Worm (Caenorhabditis elegans) whole organism, L4 larva: Measurements from ENCODE around the gene srsx-21.

Source experiments
- F37D6.2 ChIP-seq: sonication (generic microtip); optimal IDR thresholded peaks from 2 replicates; lab custom pipeline; 2016; ENCODE audit warnings: mild to moderate bottlenecking, missing genetic modification characterization, missing compliant biosample characterization
- F44E2.7 ChIP-seq: fragments of 200-800 bp; sonication (Bioruptor generic); IDR thresholded peaks from 2 replicates; pipeline ENCODE4 v2.1.2; 2022; ENCODE audit warnings: missing genetic modification characterization, missing compliant biosample characterization
- F49E8.2 ChIP-seq: sonication (generic microtip); optimal IDR thresholded peaks from 2 replicates; lab custom pipeline; 2016; ENCODE audit warnings: missing compliant biosample characterization, mild to moderate bottlenecking, missing genetic modification characterization, borderline replicate concordance
- R02D3.7 ChIP-seq: fragments of 150-350 bp; sonication (generic microtip); optimal IDR thresholded peaks from 3 replicates; lab custom pipeline; 2014; ENCODE audit warnings: missing biosample characterization, missing genetic modification characterization
- T26A8.4 ChIP-seq: fragments of 200-800 bp; sonication (Bioruptor generic); IDR thresholded peaks from 2 replicates; pipeline ENCODE4 v1.3.6; 2022; ENCODE audit warnings: missing genetic modification characterization, missing compliant biosample characterization
- Y105C5A.15 ChIP-seq: fragments of 200-800 bp; sonication (Bioruptor generic); IDR thresholded peaks from 2 replicates; pipeline ENCODE4 v1.3.6; 2022; ENCODE audit warnings: missing genetic modification characterization, missing compliant biosample characterization
- Y48G9A.11 ChIP-seq: fragments of 200-800 bp; sonication (Bioruptor generic); IDR thresholded peaks from 2 replicates; pipeline ENCODE4 v1.3.6; 2022; ENCODE audit warnings: missing genetic modification reagents, missing genetic modification characterization, missing compliant biosample characterization
- Y75B8A.6 ChIP-seq: fragments of 200-800 bp; sonication (Bioruptor generic); IDR thresholded peaks from 2 replicates; pipeline ENCODE4 v1.3.6; 2022; ENCODE audit warnings: missing genetic modification reagents, missing genetic modification characterization, missing compliant biosample characterization
- ZK546.5 ChIP-seq, 2 experiments: sonication (generic microtip); optimal IDR thresholded peaks; 2 replicates each; lab custom pipeline; 2017; ENCODE audit warnings: missing biosample characterization in 2 of 2, missing genetic modification characterization in 2 of 2
- aha-1 ChIP-seq: fragments of 150-350 bp; peaks from one replicate; lab custom pipeline; 2014; ENCODE audit warnings: missing biosample characterization, missing genetic modification characterization
- arid-1 ChIP-seq: fragments of 200-800 bp; sonication (Bioruptor generic); conservative IDR thresholded peaks from 2 replicates; pipeline ENCODE4 v1.3.6; 2022; ENCODE audit warnings: missing genetic modification reagents, missing genetic modification characterization, missing compliant biosample characterization
- ceh-62 ChIP-seq: sonication (generic microtip); optimal IDR thresholded peaks from 2 replicates; lab custom pipeline; 2017; ENCODE audit warnings: missing biosample characterization, missing genetic modification characterization
- cey-2 ChIP-seq: sonication (generic microtip); optimal IDR thresholded peaks from 3 replicates; lab custom pipeline; 2017; ENCODE audit warnings: missing genetic modification characterization, mild to moderate bottlenecking, missing compliant biosample characterization, antibody characterized with exemption, borderline replicate concordance; ENCODE audit not compliant: insufficient read depth
- daf-12 ChIP-seq: fragments of 150-350 bp; optimal IDR thresholded peaks from 2 replicates; lab custom pipeline; 2014; ENCODE audit warnings: missing biosample characterization, missing genetic modification reagents, missing genetic modification characterization
- daf-16 ChIP-seq, 3 experiments: sonication (generic microtip); optimal IDR thresholded peaks; 2 replicates each; lab custom pipeline; 2016 to 2017; ENCODE audit warnings: missing genetic modification characterization in 3 of 3, missing genetic modification reagents in 3 of 3, mild to moderate bottlenecking in 2 of 3, missing compliant biosample characterization in 2 of 3, missing biosample characterization in 1 of 3, moderate library complexity in 1 of 3
- duxl-1 ChIP-seq: sonication (generic microtip); optimal IDR thresholded peaks from 2 replicates; lab custom pipeline; 2016; ENCODE audit warnings: mild to moderate bottlenecking, missing genetic modification characterization, moderate library complexity, missing compliant biosample characterization; ENCODE audit not compliant: poor library complexity
- gei-8 ChIP-seq: fragments of 200-800 bp; sonication (Bioruptor generic); optimal IDR thresholded peaks from 2 replicates; lab custom pipeline; 2018; ENCODE audit warnings: mild to moderate bottlenecking, missing genetic modification characterization, missing compliant biosample characterization
- hmg-1.1 ChIP-seq: fragments of 200-800 bp; sonication (Bioruptor generic); IDR thresholded peaks from 2 replicates; pipeline ENCODE4 v1.3.6; 2022; ENCODE audit warnings: missing genetic modification reagents, missing genetic modification characterization, missing compliant biosample characterization
- lin-15B ChIP-seq: fragments of 150-350 bp; sonication (generic microtip); optimal IDR thresholded peaks from 3 replicates; lab custom pipeline; 2014; ENCODE audit warnings: missing biosample characterization, missing genetic modification characterization
- lin-38 ChIP-seq: fragments of 200-800 bp; sonication (Bioruptor generic); IDR thresholded peaks from 2 replicates; pipeline ENCODE4 v1.3.6; 2022; ENCODE audit warnings: missing genetic modification reagents, missing genetic modification characterization, missing compliant biosample characterization
- lir-3 ChIP-seq: sonication (generic microtip); optimal IDR thresholded peaks from 2 replicates; lab custom pipeline; 2016; ENCODE audit warnings: mild to moderate bottlenecking, missing genetic modification characterization, missing compliant biosample characterization
- lsy-2 ChIP-seq, 2 experiments: fragments of 150-350 bp in 1 of 2; sonication (generic microtip) in 1 of 2; optimal IDR thresholded peaks; 2 replicates each; lab custom pipeline; 2014 to 2017; ENCODE audit warnings: missing biosample characterization in 2 of 2, missing genetic modification characterization in 2 of 2
- madf-5 ChIP-seq, 2 experiments: fragments of 200-800 bp; sonication (Bioruptor generic); IDR thresholded peaks; 2 replicates each; pipeline ENCODE4 v1.3.6; 2022; ENCODE audit warnings: missing compliant biosample characterization in 2 of 2, missing genetic modification characterization in 2 of 2
- mes-2 ChIP-seq: sonication (generic microtip); optimal IDR thresholded peaks from 2 replicates; lab custom pipeline; 2016; ENCODE audit warnings: missing genotype, mild to moderate bottlenecking, missing genetic modification characterization, missing compliant biosample characterization; ENCODE audit not compliant: poor library complexity, severe bottlenecking
- nhr-237 ChIP-seq: sonication (generic microtip); optimal IDR thresholded peaks from 2 replicates; lab custom pipeline; 2017; ENCODE audit warnings: missing biosample characterization, missing genetic modification characterization
- nhr-77 ChIP-seq: fragments of 150-350 bp; optimal IDR thresholded peaks from 2 replicates; lab custom pipeline; 2014; ENCODE audit warnings: missing biosample characterization, missing genetic modification characterization
- pha-4 ChIP-seq, 2 experiments: fragments of 150-350 bp in 1 of 2; fragments of 200-800 bp in 1 of 2; sonication (Bioruptor generic) in 1 of 2; IDR thresholded peaks in 1 of 2; optimal IDR thresholded peaks in 1 of 2; 2 replicates each; pipeline versions ENCODE4 v1.3.6 to Lab custom; 2014 to 2022; ENCODE audit warnings: missing genetic modification characterization in 2 of 2, missing genetic modification reagents in 2 of 2, missing biosample characterization in 1 of 2, missing compliant biosample characterization in 1 of 2
- php-3 ChIP-seq: fragments of 200-800 bp; sonication (Bioruptor generic); IDR thresholded peaks from 2 replicates; pipeline ENCODE4 v1.3.6; 2022; ENCODE audit warnings: missing genetic modification reagents, missing genetic modification characterization, missing compliant biosample characterization
- rbr-2 ChIP-seq: sonication (generic microtip); optimal IDR thresholded peaks from 2 replicates; lab custom pipeline; 2016; ENCODE audit warnings: missing genotype, missing genetic modification characterization, missing compliant biosample characterization
- sdz-12 ChIP-seq: fragments of 200-800 bp; sonication (Bioruptor generic); optimal IDR thresholded peaks from 2 replicates; lab custom pipeline; 2018; ENCODE audit warnings: mild to moderate bottlenecking, missing genetic modification characterization, missing compliant biosample characterization
- skn-1 ChIP-seq: fragments of 150-350 bp; optimal IDR thresholded peaks from 2 replicates; lab custom pipeline; 2014; ENCODE audit warnings: missing biosample characterization, missing genetic modification characterization
- tag-97 ChIP-seq: fragments of 200-800 bp; sonication (Bioruptor generic); IDR thresholded peaks from 2 replicates; pipeline ENCODE4 v1.3.6; 2022; ENCODE audit warnings: missing genetic modification characterization, missing compliant biosample characterization
- unc-62 ChIP-seq, 3 experiments: fragments of 150-350 bp in 1 of 3; sonication (generic microtip); optimal IDR thresholded peaks in 2 of 3; peaks in 1 of 3; 1 replicate in 1 of 3; 2 replicates in 2 of 3; lab custom pipeline; 2014 to 2017; ENCODE audit warnings: missing biosample characterization in 3 of 3, missing genetic modification characterization in 3 of 3, missing genetic modification reagents in 3 of 3, missing genotype in 1 of 3
- zip-2 ChIP-seq: fragments of 150-350 bp; optimal IDR thresholded peaks from 2 replicates; lab custom pipeline; 2014; ENCODE audit warnings: missing biosample characterization, missing genetic modification characterization

srsx-21 gene

DNA sequence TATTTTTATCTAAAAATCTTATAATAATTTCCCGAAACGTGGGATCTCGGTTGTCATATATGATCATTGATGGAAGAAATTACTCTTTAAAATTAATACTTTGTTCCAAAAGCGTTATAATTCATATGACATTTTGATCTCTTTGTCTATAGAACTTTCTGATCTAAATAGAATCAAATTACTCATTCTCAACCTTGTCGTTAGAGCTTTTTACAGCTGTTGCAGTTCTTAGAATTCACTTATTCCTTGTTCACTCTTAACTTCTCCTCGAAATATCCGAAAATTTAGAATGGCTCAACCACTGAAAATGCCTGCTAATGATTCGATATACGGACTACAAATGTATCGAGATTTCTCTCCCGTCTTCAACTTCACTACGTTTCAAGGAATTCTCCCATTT lies 26.6 kb upstream of the srsx-21 start, which contains the start of gene sru-29:
TSS of gene sru-29 (plus strand) at position 301 of the 400 bp plus-strand sequence.
- TF ChIP-seq unc-62 (GFP tag; optimal IDR thresholded peaks at IDR 0.05 in 1 of 2; lab: Kevin White, UChicago) (no peak), unc-62 (tag; optimal IDR thresholded peaks at IDR 0.05; lab: Kevin White, UChicago) (no peak), lin-38 (GFP tag; lab: Robert Waterston, UW) (no peak), T26A8.4 (no peak), lsy-2 (tag; optimal IDR thresholded peaks at IDR 0.05; lab: Kevin White, UChicago) (no peak), skn-1 (tag; lab: Kevin White, UChicago) (no peak), Y75B8A.6 (GFP tag; lab: Robert Waterston, UW) (no peak), nhr-237 (tag; lab: Kevin White, UChicago) (no peak), daf-16 (GFP tag; optimal IDR thresholded peaks at IDR 0.05; lab: Kevin White, UChicago) (no peak), daf-16 (tag; optimal IDR thresholded peaks at IDR 0.05; lab: Kevin White, UChicago) (no peak), zip-2 (tag; lab: Kevin White, UChicago) (no peak), gei-8 (GFP tag; lab: Kevin White, UChicago) (no peak), ceh-62 (tag; lab: Kevin White, UChicago) (no peak), lin-15B (tag; lab: Kevin White, UChicago) (no peak), pha-4 (GFP tag; IDR thresholded peaks at IDR 0.05; lab: Robert Waterston, UW) (no peak), pha-4 (tag; optimal IDR thresholded peaks at IDR 0.05; lab: Kevin White, UChicago) (no peak)

DNA sequence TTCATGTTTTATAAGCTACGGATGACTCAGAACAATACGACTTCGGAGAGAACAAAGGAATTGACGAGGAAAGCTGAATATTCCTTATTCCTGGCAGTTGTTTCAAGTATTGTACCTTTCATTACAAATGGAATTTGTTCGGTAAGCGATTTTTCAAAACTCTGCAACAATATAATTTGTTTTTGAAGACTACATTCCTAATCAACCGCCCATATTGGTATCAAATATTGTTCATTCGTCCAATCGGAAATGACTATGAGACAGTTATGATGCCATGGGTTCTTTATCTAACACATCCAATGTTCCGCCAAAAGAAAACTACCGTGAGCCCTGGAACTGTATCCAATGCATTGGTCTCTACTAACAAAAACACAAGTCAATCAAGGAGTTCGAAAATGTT lies 25.6 kb upstream of the srsx-21 start:
- TF ChIP-seq php-3 (GFP tag; lab: Robert Waterston, UW) (no peak), aha-1 (tag; lab: Kevin White, UChicago) (peak; percentile 93), R02D3.7 (no peak)

ce11 chrV:9813527-9813926 lies 24.3 kb upstream of the srsx-21 start, which contains the start of gene sru-30:
Gene sru-30, plus strand, starts transcription at chrV:9813827.
- TF ChIP-seq daf-12: no peak
- no peak for TF ChIP-seq duxl-1 (tag; lab: Kevin White, UChicago)
- TF ChIP-seq madf-5 (GFP tag; IDR thresholded peaks at IDR 0.05; lab: Robert Waterston, UW): no peak
- no peak for TF ChIP-seq ZK546.5 (tag; optimal IDR thresholded peaks at IDR 0.05; lab: Kevin White, UChicago)
- TF ChIP-seq Y48G9A.11: no peak
- no peak for TF ChIP-seq nhr-77 (tag; lab: Kevin White, UChicago)
- no peak for TF ChIP-seq F44E2.7 (GFP tag; lab: Robert Waterston, UW)
- TF ChIP-seq lir-3 (tag; lab: Kevin White, UChicago): no peak
- TF ChIP-seq aha-1 (tag; lab: Kevin White, UChicago): no peak
- TF ChIP-seq hmg-1.1: no peak
- no peak for TF ChIP-seq skn-1 (tag; lab: Kevin White, UChicago)
- no peak for TF ChIP-seq lsy-2 (tag; optimal IDR thresholded peaks at IDR 0.05; lab: Kevin White, UChicago)
- TF ChIP-seq tag-97 (GFP tag; lab: Robert Waterston, UW): no peak

DNA sequence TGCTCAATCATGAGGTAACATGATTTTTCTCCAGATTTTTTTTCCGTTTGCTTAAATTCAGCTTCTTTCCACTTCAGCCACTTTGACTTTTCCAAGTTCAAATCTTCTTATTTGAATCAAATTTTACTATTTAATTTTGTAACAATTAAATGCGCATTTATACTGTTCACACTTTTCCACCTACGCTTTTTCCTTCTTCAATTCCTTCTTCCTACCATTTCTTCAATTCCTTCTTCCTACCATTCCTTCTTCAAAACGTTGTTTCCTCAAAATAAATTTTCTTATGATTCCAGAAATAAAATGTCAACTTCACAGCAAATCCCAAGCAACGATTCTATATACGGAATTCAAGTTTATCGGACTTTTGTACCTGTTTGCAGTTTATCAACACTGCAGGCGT lies 21.4 kb upstream of the srsx-21 start, which contains the start of gene sru-31:
TSS of gene sru-31 (plus strand) at position 301 of the 400 bp plus-strand sequence.
- no peak for TF ChIP-seq sdz-12 (GFP tag; lab: Kevin White, UChicago)
- TF ChIP-seq cey-2 (tag; lab: Kevin White, UChicago): no peak
- TF ChIP-seq Y105C5A.15: no peak

DNA sequence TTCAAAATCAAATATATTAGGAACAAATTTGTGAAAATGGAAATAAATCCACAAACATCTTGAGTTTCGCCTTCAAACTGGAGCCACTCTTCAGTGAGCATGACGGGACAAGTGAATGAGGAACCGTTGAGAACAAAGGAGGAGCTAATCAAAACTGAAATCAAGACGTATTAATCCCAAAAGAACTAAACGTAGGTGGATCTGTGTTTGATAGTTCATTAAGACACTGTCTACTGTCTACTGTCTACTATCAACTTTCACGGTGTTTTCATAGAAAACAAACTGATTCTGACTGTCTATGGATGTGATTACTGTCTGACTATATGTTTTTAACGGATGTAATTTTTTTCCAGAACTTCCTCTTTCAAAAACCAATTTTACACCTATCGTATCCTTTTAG lies 16.1 kb upstream of the srsx-21 start, which contains the start of gene str-193:
TSS of gene str-193 (minus strand) at position 101 of the 400 bp plus-strand sequence.
- no peak for TF ChIP-seq mes-2 (tag; lab: Kevin White, UChicago)
- TF ChIP-seq lir-3 (tag; lab: Kevin White, UChicago): no peak
- TF ChIP-seq F37D6.2: no peak
- no peak for TF ChIP-seq F49E8.2 (tag; lab: Kevin White, UChicago)
- no peak for TF ChIP-seq arid-1 (GFP tag; lab: Robert Waterston, UW)
- TF ChIP-seq rbr-2 (tag; lab: Kevin White, UChicago): no peak
- TF ChIP-seq unc-62 (GFP tag; optimal IDR thresholded peaks at IDR 0.05 in 1 of 2; lab: Kevin White, UChicago): peak in 1 of 2 experiments; percentile 6
- no peak for TF ChIP-seq unc-62 (tag; optimal IDR thresholded peaks at IDR 0.05; lab: Kevin White, UChicago)
